Worm (Caenorhabditis elegans): ENCODE results near the gene Y110A2AR.1.

The Y110A2AR.1 gene

ce11 chrII:2919074-2919857 lies at the start of gene Y110A2AR.1, which contains the start of gene ncap-1:
TSS of gene Y110A2AR.1 (plus strand) at chrII:2919710.
TSS of gene ncap-1 (minus strand) at chrII:2919314.
- TF ChIP-seq nhr-21 (tag; optimal IDR thresholded peaks at IDR 0.05) (no peak), mdl-1 (tag; optimal IDR thresholded peaks at IDR 0.05) (no peak), C34F6.9 (tag; optimal IDR thresholded peaks at IDR 0.05) (peak; percentile 19), nhr-23 (tag; optimal IDR thresholded peaks at IDR 0.05) (no peak), lsy-2 (tag; optimal IDR thresholded peaks at IDR 0.05) (peak in 1 of 2 experiments; percentile 25), gmeb-1 (tag; optimal IDR thresholded peaks at IDR 0.05) (peak; percentile 27), mbf-1 (tag; optimal IDR thresholded peaks at IDR 0.05) (no peak), unc-55 (GFP tag; optimal IDR thresholded peaks at IDR 0.05) (peak; percentile 34)

ce11 chrII:2871816-2872215 lies 47.7 kb upstream of the Y110A2AR.1 start, which contains the start of gene Y110A2AL.10:
TSS of gene Y110A2AL.10 (minus strand) at chrII:2871916.
- TF ChIP-seq lsy-2 (tag; optimal IDR thresholded peaks at IDR 0.05), result no peak
- TF ChIP-seq gmeb-1 (tag; optimal IDR thresholded peaks at IDR 0.05), result no peak
- no peak for TF ChIP-seq R02D3.7 (tag; optimal IDR thresholded peaks at IDR 0.05)
- no peak for TF ChIP-seq lin-11 (tag; optimal IDR thresholded peaks at IDR 0.05)
- no peak for TF ChIP-seq unc-39 (tag; optimal IDR thresholded peaks at IDR 0.05)
- no peak for TF ChIP-seq nhr-23 (tag; optimal IDR thresholded peaks at IDR 0.05)
- no peak for TF ChIP-seq sma-9 (GFP tag; optimal IDR thresholded peaks at IDR 0.05)
- TF ChIP-seq sma-9 (tag; optimal IDR thresholded peaks at IDR 0.05), result no peak
- TF ChIP-seq mdl-1 (tag; optimal IDR thresholded peaks at IDR 0.05), result no peak
- TF ChIP-seq lin-39 (tag; optimal IDR thresholded peaks at IDR 0.05), result no peak
- TF ChIP-seq dmd-4 (tag; optimal IDR thresholded peaks at IDR 0.05), result no peak
- no peak for TF ChIP-seq alr-1 (tag; optimal IDR thresholded peaks at IDR 0.05)
- TF ChIP-seq nhr-237 (tag; optimal IDR thresholded peaks at IDR 0.05), result no peak
- TF ChIP-seq elt-3 (tag; optimal IDR thresholded peaks at IDR 0.05), result no peak
- TF ChIP-seq nhr-21 (tag; optimal IDR thresholded peaks at IDR 0.05), result no peak
- TF ChIP-seq unc-55 (GFP tag; optimal IDR thresholded peaks at IDR 0.05), result no peak
- TF ChIP-seq F13H6.1 (tag; optimal IDR thresholded peaks at IDR 0.05), result no peak
- no peak for TF ChIP-seq sma-3 (GFP tag; optimal IDR thresholded peaks at IDR 0.05)
- no peak for TF ChIP-seq ztf-4 (tag; optimal IDR thresholded peaks at IDR 0.05)
- no peak for TF ChIP-seq mbf-1 (tag; optimal IDR thresholded peaks at IDR 0.05)
- no peak for TF ChIP-seq crh-2 (tag; optimal IDR thresholded peaks at IDR 0.05)

ce11 chrII:2874801-2875200 lies 44.7 kb upstream of the Y110A2AR.1 start, which contains the start of gene Y110A2AL.1:
TSS of gene Y110A2AL.1 (plus strand) at chrII:2875101.
- TF ChIP-seq snpc-4 (tag; optimal IDR thresholded peaks at IDR 0.05) (no peak), gmeb-1 (tag; optimal IDR thresholded peaks at IDR 0.05) (no peak), nhr-12 (tag; optimal IDR thresholded peaks at IDR 0.05) (no peak), ama-1 (optimal IDR thresholded peaks at IDR 0.05) (no peak)

- TF ChIP-seq mdl-1 (tag; optimal IDR thresholded peaks at IDR 0.05), result no peak
- no peak for TF ChIP-seq sma-3 (GFP tag; optimal IDR thresholded peaks at IDR 0.05)
- TF ChIP-seq C34F6.9 (tag; optimal IDR thresholded peaks at IDR 0.05), result no peak
- no peak for TF ChIP-seq F13H6.1 (tag; optimal IDR thresholded peaks at IDR 0.05)
- TF ChIP-seq lin-39 (tag; optimal IDR thresholded peaks at IDR 0.05), result no peak
- no peak for TF ChIP-seq gmeb-1 (tag; optimal IDR thresholded peaks at IDR 0.05)
- TF ChIP-seq zag-1 (tag; optimal IDR thresholded peaks at IDR 0.05), result no peak
- TF ChIP-seq crh-2 (tag; optimal IDR thresholded peaks at IDR 0.05), result no peak
Measured at ce11 chrII:2878909-2879308, 40.6 kb upstream of the Y110A2AR.1 start.

ce11 chrII:2881088-2881487 lies 38.4 kb upstream of the Y110A2AR.1 start:
- no peak for TF ChIP-seq dmd-4 (tag; optimal IDR thresholded peaks at IDR 0.05)
- TF ChIP-seq elt-3 (tag; optimal IDR thresholded peaks at IDR 0.05), result no peak
- no peak for TF ChIP-seq nhr-21 (tag; optimal IDR thresholded peaks at IDR 0.05)
- TF ChIP-seq lsy-2 (tag; optimal IDR thresholded peaks at IDR 0.05), result no peak
- no peak for TF ChIP-seq sma-9 (GFP tag; optimal IDR thresholded peaks at IDR 0.05)
- TF ChIP-seq sma-9 (tag; optimal IDR thresholded peaks at IDR 0.05), result no peak
- TF ChIP-seq aly-2 (tag; optimal IDR thresholded peaks at IDR 0.05), result no peak
- no peak for TF ChIP-seq fos-1 (tag; optimal IDR thresholded peaks at IDR 0.05)
- no peak for TF ChIP-seq ztf-1 (GFP tag; conservative IDR thresholded peaks at IDR 0.05)
- no peak for TF ChIP-seq nhr-6 (tag; optimal IDR thresholded peaks at IDR 0.05)
- no peak for TF ChIP-seq F13H6.1 (tag; optimal IDR thresholded peaks at IDR 0.05)
- no peak for TF ChIP-seq ama-1 (optimal IDR thresholded peaks at IDR 0.05)
- TF ChIP-seq unc-55 (GFP tag; optimal IDR thresholded peaks at IDR 0.05), result no peak
- no peak for TF ChIP-seq nhr-77 (tag; optimal IDR thresholded peaks at IDR 0.05)
- TF ChIP-seq mbf-1 (tag; optimal IDR thresholded peaks at IDR 0.05), result no peak
- no peak for TF ChIP-seq unc-39 (tag; optimal IDR thresholded peaks at IDR 0.05)
- TF ChIP-seq egl-27 (tag; optimal IDR thresholded peaks at IDR 0.05), result no peak
- no peak for TF ChIP-seq blmp-1 (tag; optimal IDR thresholded peaks at IDR 0.05; ENCODE audit: insufficient read depth)
- no peak for TF ChIP-seq lin-39 (tag; optimal IDR thresholded peaks at IDR 0.05)

All from whole organism, L2 larva.